Fruit fly (Drosophila melanogaster): Measurements from ENCODE around the gene RanBP3.

The RanBP3 gene

dm6 chr3R:23767417-23767853, 14.8 kb upstream of the RanBP3 start, which contains the start of the genes CG10214 and CG10375 (continued):
- TF ChIP-seq Chrac-16 (GFP tag; optimal IDR thresholded peaks at IDR 0.05) (peak; percentile 70), row (GFP tag; IDR thresholded peaks at IDR 0.05) (peak; percentile 85), Hr51 (GFP tag; optimal IDR thresholded peaks at IDR 0.05) (peak in 1 of 2 experiments; percentile 68), nom (GFP tag; optimal IDR thresholded peaks at IDR 0.05) (peak; percentile 44), B-H2 (GFP tag; optimal IDR thresholded peaks at IDR 0.05) (peak; percentile 53), CG16863 (GFP tag; optimal IDR thresholded peaks at IDR 0.05) (peak; percentile 76), CG8281 (tag; optimal IDR thresholded peaks at IDR 0.05) (no peak), seq (GFP tag; IDR thresholded peaks at IDR 0.05) (peak; percentile 44; the same call in 1 of the 2 replicates), CG15601 (tag; optimal IDR thresholded peaks at IDR 0.05) (peak; percentile 66), CG1647 (GFP tag; optimal IDR thresholded peaks at IDR 0.05) (peak; percentile 82), z (GFP tag; IDR thresholded peaks at IDR 0.05) (no peak), unpg (GFP tag; optimal IDR thresholded peaks at IDR 0.05) (peak; percentile 76), vvl (GFP tag; IDR thresholded peaks at IDR 0.05) (peak; percentile 84), Abd-B (GFP tag; optimal IDR thresholded peaks at IDR 0.05) (peak; percentile 75), kay (GFP tag; optimal IDR thresholded peaks at IDR 0.05) (peak; percentile 47), bowl (GFP tag; IDR thresholded peaks at IDR 0.05) (no peak), prd (optimal IDR thresholded peaks at IDR 0.05) (no peak), prd (GFP tag; IDR thresholded peaks at IDR 0.05) (peak; percentile 74), psq (GFP tag; optimal IDR thresholded peaks at IDR 0.05) (peak; percentile 58), Pdp1 (GFP tag; optimal IDR thresholded peaks at IDR 0.05) (peak; percentile 81 to 96), CG9817 (tag; optimal IDR thresholded peaks at IDR 0.05) (peak; percentile 66), Meics (GFP tag; optimal IDR thresholded peaks at IDR 0.05) (peak; percentile 76), slbo (GFP tag; IDR thresholded peaks at IDR 0.05) (peak; percentile 84), CG43689 (GFP tag; IDR thresholded peaks at IDR 0.05) (no peak), Dfd (GFP tag; optimal IDR thresholded peaks at IDR 0.05) (no peak), abd-A (tag; optimal IDR thresholded peaks at IDR 0.05) (no peak), dimm (GFP tag; IDR thresholded peaks at IDR 0.05) (no peak), insv (GFP tag; optimal IDR thresholded peaks at IDR 0.05) (peak in 1 of 2 experiments; percentile 45), CG8944 (GFP tag; optimal IDR thresholded peaks at IDR 0.05) (peak; percentile 78), CG3281 (GFP tag; optimal IDR thresholded peaks at IDR 0.05) (peak; percentile 70), kni (GFP tag; optimal IDR thresholded peaks at IDR 0.05) (peak; percentile 23), H15 (GFP tag; IDR thresholded peaks at IDR 0.05) (no peak), CG34376 (GFP tag; optimal IDR thresholded peaks at IDR 0.05) (peak; percentile 67), CG6689 (GFP tag; IDR thresholded peaks at IDR 0.05) (peak; percentile 63), CG13424 (tag; optimal IDR thresholded peaks at IDR 0.05) (peak; percentile 68), CG12744 (GFP tag; optimal IDR thresholded peaks at IDR 0.05) (peak; percentile 1), ase (GFP tag; IDR thresholded peaks at IDR 0.05) (0 out of 3 replicates have a peak, but pooled peaks have one; percentile 11)

DNA sequence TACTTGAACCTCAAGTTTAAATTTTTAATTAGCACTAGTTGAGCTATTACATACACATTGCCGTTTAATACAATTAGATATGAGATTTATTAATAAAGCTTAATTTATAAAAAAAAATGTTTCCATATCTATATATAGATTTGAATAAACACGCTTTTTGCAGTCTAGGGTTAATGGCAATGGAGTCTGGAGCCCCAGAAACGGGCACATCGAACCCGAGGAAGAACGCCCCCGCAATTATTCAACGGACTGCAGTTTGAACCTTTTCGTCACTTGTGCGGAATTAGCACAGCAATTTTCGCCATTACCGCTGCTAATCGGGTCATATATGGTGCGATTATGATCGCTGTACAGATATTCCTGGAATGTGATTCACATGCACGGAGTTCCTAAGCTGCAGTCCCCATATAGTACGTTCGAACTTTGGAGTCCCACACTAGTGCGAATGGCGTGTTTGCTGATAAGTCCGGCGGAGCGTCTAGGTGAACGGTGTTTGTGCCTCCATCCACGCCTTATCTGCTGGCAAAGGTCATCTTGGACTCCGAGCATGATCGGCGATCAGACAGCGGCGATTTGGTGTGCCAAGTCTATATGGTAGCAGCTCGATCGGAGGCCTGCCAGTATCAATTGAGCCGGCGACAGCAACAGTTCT, 11.1 kb upstream of the RanBP3 start, which contains the start of gene Lsd-1:
TSS of gene Lsd-1 (plus strand) at position 236 of the 652 bp plus-strand sequence.
- TF ChIP-seq sd (tag; optimal IDR thresholded peaks at IDR 0.05) (peak; percentile 43), tx (GFP tag; optimal IDR thresholded peaks at IDR 0.05) (no peak), CG11398 (GFP tag; optimal IDR thresholded peaks at IDR 0.05) (no peak), exex (tag; optimal IDR thresholded peaks at IDR 0.05) (peak; percentile 3), chinmo (GFP tag; IDR thresholded peaks at IDR 0.05; ENCODE audit: partially characterized antibody) (peak; percentile 64; the same call in 1 of the 4 replicates), HmgZ (tag; optimal IDR thresholded peaks at IDR 0.05) (no peak), CG7987 (GFP tag; optimal IDR thresholded peaks at IDR 0.05) (peak; percentile 50), CG34376 (GFP tag; optimal IDR thresholded peaks at IDR 0.05) (peak; percentile 83), CG32532 (GFP tag; IDR thresholded peaks at IDR 0.05) (no peak), CG4328 (GFP tag; optimal IDR thresholded peaks at IDR 0.05) (no peak), gem (tag; optimal IDR thresholded peaks at IDR 0.05) (peak; percentile 7), mirr (GFP tag; optimal IDR thresholded peaks at IDR 0.05) (peak; percentile 28), CG10543 (GFP tag; optimal IDR thresholded peaks at IDR 0.05) (peak; percentile 79), grn (GFP tag; optimal IDR thresholded peaks at IDR 0.05) (peak; percentile 29), Hr78 (GFP tag; optimal IDR thresholded peaks at IDR 0.05) (peak in 1 of 2 experiments; percentile 53)
